Worm (Caenorhabditis elegans) whole organism, L3 larva: Measurements from ENCODE around the gene C38D9.8.

Source experiments
- ZK546.5 ChIP-seq: sonication (generic microtip); optimal IDR thresholded peaks from 2 replicates; lab custom pipeline; 2017; ENCODE audit warnings: missing biosample characterization, missing genetic modification characterization
- ama-1 ChIP-seq: fragments of 150-350 bp; optimal IDR thresholded peaks from 2 replicates; lab custom pipeline; 2018
- ceh-82 ChIP-seq: fragments of 150-350 bp; optimal IDR thresholded peaks from 2 replicates; lab custom pipeline; 2014; ENCODE audit warnings: missing biosample characterization, missing genetic modification characterization
- ceh-9 ChIP-seq: sonication (generic microtip); optimal IDR thresholded peaks from 2 replicates; lab custom pipeline; 2018; ENCODE audit warnings: missing biosample characterization, missing genetic modification characterization
- egl-27 ChIP-seq: sonication (generic microtip); optimal IDR thresholded peaks from 4 replicates; lab custom pipeline; 2017; ENCODE audit warnings: missing biosample characterization, missing genetic modification reagents, missing genetic modification characterization
- egl-5 ChIP-seq: fragments of 150-350 bp; optimal IDR thresholded peaks from 2 replicates; lab custom pipeline; 2017; ENCODE audit warnings: missing biosample characterization, missing genetic modification reagents, missing genetic modification characterization, inconsistent platforms
- elt-1 ChIP-seq: fragments of 150-350 bp; optimal IDR thresholded peaks from 2 replicates; lab custom pipeline; 2014; ENCODE audit warnings: missing biosample characterization, missing genetic modification characterization
- elt-3 ChIP-seq, 3 experiments: fragments of 150-350 bp in 1 of 3; sonication (generic microtip) in 2 of 3; optimal IDR thresholded peaks; 2 replicates in 2 of 3; 4 replicates in 1 of 3; lab custom pipeline; 2014 to 2017; ENCODE audit warnings: missing biosample characterization in 3 of 3, missing genetic modification characterization in 3 of 3
- fkh-10 ChIP-seq: sonication (generic microtip); optimal IDR thresholded peaks from 2 replicates; lab custom pipeline; 2017; ENCODE audit warnings: missing biosample characterization, missing genetic modification reagents, missing genetic modification characterization
- fos-1 ChIP-seq: fragments of 150-350 bp; optimal IDR thresholded peaks from 2 replicates; lab custom pipeline; 2014; ENCODE audit warnings: missing biosample characterization, missing genetic modification characterization
- hmg-11 ChIP-seq: sonication (generic microtip); optimal IDR thresholded peaks from 2 replicates; lab custom pipeline; 2016; ENCODE audit warnings: missing genetic modification characterization, missing compliant biosample characterization
- jun-1 ChIP-seq: fragments of 150-350 bp; optimal IDR thresholded peaks from 2 replicates; lab custom pipeline; 2014; ENCODE audit warnings: missing biosample characterization, missing genetic modification reagents, missing genetic modification characterization
- mdl-1 ChIP-seq: fragments of 150-350 bp; optimal IDR thresholded peaks from 2 replicates; lab custom pipeline; 2014; ENCODE audit warnings: missing biosample characterization, missing genetic modification characterization
- mml-1 ChIP-seq: fragments of 150-350 bp; sonication (generic microtip); optimal IDR thresholded peaks from 3 replicates; lab custom pipeline; 2014; ENCODE audit warnings: missing biosample characterization, missing genetic modification characterization
- nhr-12 ChIP-seq: fragments of 150-350 bp; optimal IDR thresholded peaks from 2 replicates; lab custom pipeline; 2014; ENCODE audit warnings: missing biosample characterization, missing genetic modification characterization
- nhr-237 ChIP-seq: fragments of 150-350 bp; optimal IDR thresholded peaks from 2 replicates; lab custom pipeline; 2014; ENCODE audit warnings: missing biosample characterization, missing genetic modification characterization
- nhr-25 ChIP-seq: sonication (generic microtip); optimal IDR thresholded peaks from 2 replicates; lab custom pipeline; 2017; ENCODE audit warnings: missing biosample characterization, missing genetic modification characterization
- nhr-28 ChIP-seq: fragments of 150-350 bp; optimal IDR thresholded peaks from 2 replicates; lab custom pipeline; 2014; ENCODE audit warnings: missing biosample characterization, missing genetic modification characterization
- nhr-67 ChIP-seq: fragments of 150-350 bp; optimal IDR thresholded peaks from 2 replicates; lab custom pipeline; 2014; ENCODE audit warnings: missing biosample characterization, missing genetic modification characterization
- nhr-76 ChIP-seq: fragments of 150-350 bp; sonication (generic microtip); optimal IDR thresholded peaks from 5 replicates; lab custom pipeline; 2014; ENCODE audit warnings: missing biosample characterization, missing genetic modification characterization
- nhr-77 ChIP-seq: fragments of 150-350 bp; optimal IDR thresholded peaks from 2 replicates; lab custom pipeline; 2014; ENCODE audit warnings: missing biosample characterization, missing genetic modification characterization
- pha-4 ChIP-seq: fragments of 150-350 bp; optimal IDR thresholded peaks from 2 replicates; lab custom pipeline; 2014; ENCODE audit warnings: missing biosample characterization, missing genetic modification reagents, missing genetic modification characterization
- pqm-1 ChIP-seq: fragments of 150-350 bp; optimal IDR thresholded peaks from 2 replicates; lab custom pipeline; 2017; ENCODE audit warnings: missing biosample characterization, missing genetic modification characterization, inconsistent platforms
- sea-2 ChIP-seq: fragments of 150-350 bp; sonication (generic microtip); optimal IDR thresholded peaks from 4 replicates; lab custom pipeline; 2014; ENCODE audit warnings: missing biosample characterization, missing genetic modification reagents, missing genetic modification characterization
- skn-1 ChIP-seq: fragments of 150-350 bp; optimal IDR thresholded peaks from 2 replicates; lab custom pipeline; 2014; ENCODE audit warnings: missing biosample characterization, missing genetic modification characterization
- snpc-4 ChIP-seq: fragments of 150-350 bp; optimal IDR thresholded peaks from 2 replicates; lab custom pipeline; 2014; ENCODE audit warnings: missing biosample characterization, missing genetic modification characterization
- tbx-2 ChIP-seq: sonication (generic microtip); optimal IDR thresholded peaks from 2 replicates; lab custom pipeline; 2016; ENCODE audit warnings: mild to moderate bottlenecking, missing genetic modification characterization, missing compliant biosample characterization
- unc-39 ChIP-seq: sonication (generic microtip); optimal IDR thresholded peaks from 4 replicates; lab custom pipeline; 2017; ENCODE audit warnings: missing biosample characterization, missing genetic modification characterization
- unc-62 ChIP-seq: fragments of 150-350 bp; sonication (generic microtip); optimal IDR thresholded peaks from 4 replicates; lab custom pipeline; 2014; ENCODE audit warnings: missing biosample characterization, missing genetic modification reagents, missing genetic modification characterization
- zag-1 ChIP-seq: fragments of 150-350 bp; optimal IDR thresholded peaks from 2 replicates; lab custom pipeline; 2014; ENCODE audit warnings: missing biosample characterization, missing genetic modification characterization
- ztf-11 ChIP-seq: fragments of 150-350 bp; optimal IDR thresholded peaks from 2 replicates; lab custom pipeline; 2014; ENCODE audit warnings: missing biosample characterization, missing genetic modification characterization
- ztf-4 ChIP-seq: fragments of 150-350 bp; optimal IDR thresholded peaks from 2 replicates; lab custom pipeline; 2014; ENCODE audit warnings: missing biosample characterization, missing genetic modification characterization

The C38D9.8 gene

DNA sequence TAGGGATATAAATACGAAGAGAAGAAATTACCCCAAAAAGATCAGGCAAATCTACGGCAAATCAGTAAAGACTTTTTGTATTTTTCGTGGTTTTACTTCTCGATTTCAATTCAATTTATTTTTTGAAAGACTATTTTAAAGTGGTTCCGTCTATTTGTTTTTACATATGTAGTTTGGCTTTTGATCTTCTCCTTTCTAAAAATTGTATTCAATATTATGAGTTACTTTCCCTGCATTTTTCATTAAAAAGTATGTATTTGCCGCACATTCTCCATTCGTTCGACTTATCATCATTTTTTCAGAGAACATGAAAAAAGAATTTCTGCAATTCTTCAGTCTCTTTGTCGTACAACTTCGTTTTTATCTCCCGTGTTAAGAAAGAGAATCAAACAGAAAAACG lies 14.2 kb upstream of the C38D9.8 start, which contains the start of gene C38D9.2:
TSS of gene C38D9.2 (plus strand) at position 301 of the 400 bp plus-strand sequence.
- TF ChIP-seq unc-39 (no peak), mdl-1 (tag; lab: Kevin White, UChicago) (no peak), pha-4 (tag; lab: Kevin White, UChicago) (no peak), elt-3 (tag; optimal IDR thresholded peaks at IDR 0.05; lab: Kevin White, UChicago) (no peak), hmg-11 (tag; lab: Kevin White, UChicago) (no peak), ceh-82 (no peak), ZK546.5 (tag; lab: Kevin White, UChicago) (no peak)

DNA sequence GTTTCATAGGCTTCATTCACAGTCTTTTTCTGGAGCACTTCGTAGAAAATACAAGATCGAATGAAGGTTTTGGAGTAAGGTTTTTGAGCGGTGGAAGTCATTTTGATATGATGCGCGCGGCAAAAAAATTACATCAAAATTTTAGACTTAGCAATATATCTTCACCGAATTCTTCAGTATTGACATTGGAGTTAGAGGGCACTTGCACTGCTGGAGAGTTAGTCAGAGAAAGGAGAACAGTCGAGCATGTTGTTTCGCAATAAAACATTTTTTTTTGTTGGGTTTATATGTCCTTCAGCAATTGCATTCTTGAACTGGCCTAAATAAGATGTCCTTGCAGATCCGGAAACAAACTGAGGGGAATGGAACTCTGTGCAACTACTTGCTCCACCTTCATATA lies 13.2 kb upstream of the C38D9.8 start, which contains the start of gene fbxa-171:
TSS of gene fbxa-171 (minus strand) at position 101 of the 400 bp plus-strand sequence.
- TF ChIP-seq nhr-25 (tag; lab: Kevin White, UChicago) = no peak
- no peak for TF ChIP-seq unc-39
- no peak for TF ChIP-seq nhr-67 (tag; lab: Kevin White, UChicago)
- no peak for TF ChIP-seq elt-1 (tag; lab: Kevin White, UChicago)
- TF ChIP-seq unc-62 = no peak
- no peak for TF ChIP-seq pha-4 (tag; lab: Kevin White, UChicago)
- no peak for TF ChIP-seq snpc-4 (tag; lab: Kevin White, UChicago)
- no peak for TF ChIP-seq nhr-28 (tag; lab: Kevin White, UChicago)

DNA sequence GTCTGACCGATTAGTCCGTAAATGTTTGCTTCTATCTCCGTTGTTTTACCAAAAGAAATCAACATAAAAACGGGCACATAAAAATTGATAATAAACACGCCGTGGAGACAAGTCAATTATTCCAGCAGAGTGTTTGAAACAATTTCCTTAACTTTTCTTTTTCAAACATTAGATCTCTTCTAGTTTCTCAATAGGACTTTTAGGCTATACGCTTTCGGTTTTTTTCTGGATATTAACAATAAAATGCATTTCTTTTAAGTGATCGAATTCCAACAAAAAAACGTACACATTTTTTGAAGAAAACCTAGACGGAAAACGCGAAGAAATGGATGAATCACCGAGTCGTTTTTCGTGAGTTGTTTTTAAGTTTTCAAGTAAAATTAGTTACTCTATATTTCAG lies 6.3 kb upstream of the C38D9.8 start, which contains the start of gene fbxa-172:
TSS of gene fbxa-172 (plus strand) at position 301 of the 400 bp plus-strand sequence.
- TF ChIP-seq hmg-11 (tag; lab: Kevin White, UChicago) (no peak), mdl-1 (tag; lab: Kevin White, UChicago) (no peak), nhr-67 (tag; lab: Kevin White, UChicago) (no peak), unc-62 (no peak), nhr-76 (tag; lab: Kevin White, UChicago) (no peak), nhr-237 (tag; lab: Kevin White, UChicago) (no peak), tbx-2 (tag; lab: Kevin White, UChicago) (no peak), ceh-82 (no peak), ceh-9 (tag; lab: Kevin White, UChicago) (no peak), nhr-77 (no peak), fos-1 (tag; lab: Kevin White, UChicago) (no peak), nhr-28 (tag; lab: Kevin White, UChicago) (no peak), jun-1 (no peak), sea-2 (GFP tag; lab: Kevin White, UChicago) (no peak), nhr-12 (tag; lab: Kevin White, UChicago) (no peak), mml-1 (tag; lab: Kevin White, UChicago) (no peak), skn-1 (no peak)

DNA sequence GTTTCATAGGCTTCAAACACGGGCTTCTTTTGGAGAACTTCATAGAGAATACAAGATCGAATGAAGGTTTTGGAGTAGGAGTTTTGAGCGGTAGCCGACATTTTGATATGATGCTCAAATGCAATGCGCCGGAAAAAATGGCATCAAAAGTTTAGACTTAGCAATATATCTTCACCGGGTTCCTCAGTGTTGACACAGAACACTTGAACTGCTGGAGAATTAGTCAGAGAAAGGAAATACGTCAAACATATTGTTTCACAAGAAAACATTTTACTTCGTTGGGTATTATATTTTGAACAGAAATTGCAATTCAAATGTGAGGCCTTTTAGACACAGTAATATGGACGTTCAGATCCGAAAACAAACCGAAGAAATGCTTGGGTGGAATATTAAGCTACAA lies 5.7 kb upstream of the C38D9.8 start, which contains the start of gene fbxa-174:
TSS of gene fbxa-174 (minus strand) at position 101 of the 400 bp plus-strand sequence.
- TF ChIP-seq ztf-11 (tag; lab: Kevin White, UChicago) (no peak), ztf-4 (tag; lab: Kevin White, UChicago) (no peak), pqm-1 (tag; lab: Kevin White, UChicago) (no peak), ama-1 (lab: Kevin White, UChicago) (no peak), fkh-10 (no peak), unc-62 (no peak), zag-1 (tag; lab: Kevin White, UChicago) (no peak), egl-5 (tag; lab: Kevin White, UChicago) (no peak), nhr-25 (tag; lab: Kevin White, UChicago) (no peak), nhr-76 (tag; lab: Kevin White, UChicago) (no peak), ZK546.5 (tag; lab: Kevin White, UChicago) (no peak), elt-1 (tag; lab: Kevin White, UChicago) (no peak), mdl-1 (tag; lab: Kevin White, UChicago) (no peak), nhr-12 (tag; lab: Kevin White, UChicago) (no peak), ceh-82 (no peak), mml-1 (tag; lab: Kevin White, UChicago) (no peak), pha-4 (tag; lab: Kevin White, UChicago) (no peak)

DNA sequence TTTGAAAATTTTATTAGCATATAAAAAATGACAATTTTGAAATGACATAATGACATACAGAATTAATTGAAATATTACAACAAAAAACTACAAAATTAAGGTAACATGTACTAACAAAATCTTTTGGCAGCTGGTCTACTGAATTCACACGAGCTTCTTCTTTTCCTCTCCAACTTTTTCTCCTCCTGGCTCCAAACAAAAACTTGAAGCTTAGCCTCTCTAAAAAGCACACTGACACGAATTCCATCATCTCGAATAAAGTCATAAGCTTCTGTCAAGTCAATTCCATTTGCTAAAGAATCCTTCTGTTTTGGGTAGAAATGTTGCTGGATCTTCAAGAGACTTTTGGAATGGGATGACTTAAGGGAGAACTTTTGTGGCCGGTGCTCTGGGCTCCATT lies 1.3 kb downstream of the C38D9.8 start:
- TF ChIP-seq ceh-82 (no peak), skn-1 (no peak), mml-1 (tag; lab: Kevin White, UChicago) (no peak), nhr-77 (no peak), unc-62 (no peak), egl-27 (no peak), ztf-4 (tag; lab: Kevin White, UChicago) (no peak)
